Fruit fly (Drosophila melanogaster) whole organism, embryonic: ENCODE data around the gene CG33796.

Experiments used
- ATbp ChIP-seq: fragments of 200-800 bp; sonication (Bioruptor generic); optimal IDR thresholded peaks from 2 replicates; lab custom pipeline; 2017; ENCODE audit warnings: missing biosample characterization, mild to moderate bottlenecking, missing genetic modification characterization, missing genetic modification reagents
- Antp ChIP-seq: fragments of 200-800 bp; sonication (Bioruptor generic); optimal IDR thresholded peaks from 3 replicates; lab custom pipeline; 2016; ENCODE audit warnings: missing biosample characterization, missing genetic modification characterization
- B-H2 ChIP-seq: fragments of 200-800 bp; sonication (Bioruptor generic); optimal IDR thresholded peaks from 2 replicates; lab custom pipeline; 2018; ENCODE audit warnings: missing biosample characterization, mild to moderate bottlenecking, missing genetic modification characterization
- CG10543 ChIP-seq: fragments of 200-800 bp; sonication (Bioruptor generic); optimal IDR thresholded peaks from 3 replicates; lab custom pipeline; 2017; ENCODE audit warnings: missing biosample characterization, mild to moderate bottlenecking, missing genetic modification characterization, moderate library complexity
- CG12391 ChIP-seq: fragments of 200-800 bp; sonication (Bioruptor generic); optimal IDR thresholded peaks from 3 replicates; lab custom pipeline; 2018; ENCODE audit warnings: missing biosample characterization, mild to moderate bottlenecking, missing genetic modification characterization, moderate library complexity
- CG1529 ChIP-seq: fragments of 200-800 bp; sonication (Bioruptor generic); optimal IDR thresholded peaks from 3 replicates; lab custom pipeline; 2018; ENCODE audit warnings: missing biosample characterization, missing genetic modification characterization
- CG17385 ChIP-seq: fragments of 200-800 bp; sonication (Bioruptor generic); optimal IDR thresholded peaks from 3 replicates; lab custom pipeline; 2018; ENCODE audit warnings: missing biosample characterization, mild to moderate bottlenecking, missing genetic modification characterization
- CG18619 ChIP-seq: fragments of 200-800 bp; sonication (Bioruptor generic); optimal IDR thresholded peaks from 3 replicates; lab custom pipeline; 2017; ENCODE audit warnings: missing biosample characterization, mild to moderate bottlenecking, missing genetic modification characterization
- CG6175 ChIP-seq: fragments of 200-800 bp; sonication (Bioruptor generic); IDR thresholded peaks from 3 replicates; pipeline ENCODE4 v1.3.6; 2022; ENCODE audit warnings: missing biosample characterization, missing genetic modification characterization
- CG7745 ChIP-seq: fragments of 200-800 bp; sonication (Bioruptor generic); optimal IDR thresholded peaks from 2 replicates; lab custom pipeline; 2018; ENCODE audit warnings: missing biosample characterization, mild to moderate bottlenecking, missing genetic modification characterization, moderate library complexity
- CG7839 ChIP-seq: fragments of 200-800 bp; sonication (Bioruptor generic); optimal IDR thresholded peaks from 3 replicates; lab custom pipeline; 2018; ENCODE audit warnings: missing biosample characterization, mild to moderate bottlenecking, missing genetic modification characterization, moderate library complexity
- CG7928 ChIP-seq: fragments of 200-800 bp; sonication (Bioruptor generic); optimal IDR thresholded peaks from 2 replicates; lab custom pipeline; 2017; ENCODE audit warnings: missing biosample characterization, mild to moderate bottlenecking, missing genetic modification characterization
- CG8089 ChIP-seq: fragments of 200-800 bp; sonication (Bioruptor generic); optimal IDR thresholded peaks from 3 replicates; lab custom pipeline; 2016; ENCODE audit warnings: missing biosample characterization, missing genetic modification characterization
- CG8924 ChIP-seq: fragments of 200-800 bp; optimal IDR thresholded peaks from 3 replicates; lab custom pipeline; 2019; ENCODE audit warnings: missing biosample characterization, mild to moderate bottlenecking, missing genetic modification characterization, moderate library complexity
- CG9817 ChIP-seq: fragments of 200-800 bp; sonication (Bioruptor generic); optimal IDR thresholded peaks from 2 replicates; lab custom pipeline; 2018; ENCODE audit warnings: missing biosample characterization, mild to moderate bottlenecking, missing genetic modification characterization, moderate library complexity
- Deaf1 ChIP-seq: fragments of 200-800 bp; optimal IDR thresholded peaks from 3 replicates; lab custom pipeline; 2019; ENCODE audit warnings: missing biosample characterization, mild to moderate bottlenecking, missing genetic modification characterization, moderate library complexity
- Dll ChIP-seq: fragments of 200-800 bp; sonication (Bioruptor generic); IDR thresholded peaks from 4 replicates; pipeline ENCODE4 v1.3.6; 2022; ENCODE audit warnings: missing biosample characterization, missing genetic modification characterization; ENCODE audit not compliant: partially characterized antibody
- Doc2 ChIP-seq: fragments of 200-800 bp; sonication (Bioruptor generic); IDR thresholded peaks from 2 replicates; pipeline ENCODE4 v1.3.6; 2022; ENCODE audit warnings: missing biosample characterization, missing genetic modification characterization
- Ets65A ChIP-seq: fragments of 200-800 bp; sonication (Bioruptor generic); peaks from one replicate; lab custom pipeline; 2016; ENCODE audit warnings: missing biosample characterization, missing genetic modification characterization
- Hand ChIP-seq: fragments of 200-800 bp; sonication (Bioruptor generic); optimal IDR thresholded peaks from 2 replicates; lab custom pipeline; 2017; ENCODE audit warnings: mild to moderate bottlenecking, missing biosample characterization, missing genetic modification reagents, missing genetic modification characterization
- Hr39 ChIP-seq: fragments of >200 bp; optimal IDR thresholded peaks from 2 replicates; lab custom pipeline; 2017
- Hsf ChIP-seq: fragments of 200-800 bp; sonication (Bioruptor generic); optimal IDR thresholded peaks from 3 replicates; lab custom pipeline; 2016; ENCODE audit warnings: missing biosample characterization, missing genetic modification characterization
- Mad ChIP-seq: fragments of 200-800 bp; sonication (Bioruptor generic); optimal IDR thresholded peaks from 2 replicates; lab custom pipeline; 2016; ENCODE audit warnings: missing biosample characterization, missing genetic modification characterization
- Med ChIP-seq: fragments of 200-800 bp; sonication (Bioruptor generic); peaks from one replicate; lab custom pipeline; 2016; ENCODE audit warnings: missing biosample characterization, missing genetic modification characterization, mild to moderate bottlenecking, inconsistent platforms, moderate library complexity
- Mes4 ChIP-seq: fragments of 200-800 bp; sonication (Bioruptor generic); optimal IDR thresholded peaks from 2 replicates; lab custom pipeline; 2016; ENCODE audit warnings: missing biosample characterization, missing genetic modification characterization
- Mrtf ChIP-seq: fragments of 200-800 bp; sonication (Bioruptor generic); IDR thresholded peaks from 3 replicates; pipeline ENCODE4 v1.3.6; 2022; ENCODE audit warnings: missing biosample characterization, missing genetic modification characterization
- az2 ChIP-seq: fragments of 200-800 bp; sonication (Bioruptor generic); optimal IDR thresholded peaks from 3 replicates; lab custom pipeline; 2016; ENCODE audit warnings: missing biosample characterization, missing genetic modification characterization
- bcd ChIP-seq: fragments of 200-800 bp; sonication (Bioruptor generic); optimal IDR thresholded peaks from 2 replicates; lab custom pipeline; 2017; ENCODE audit warnings: missing biosample characterization, mild to moderate bottlenecking, missing genetic modification characterization
- cato ChIP-seq: fragments of 200-800 bp; sonication (Bioruptor generic); optimal IDR thresholded peaks from 2 replicates; lab custom pipeline; 2016; ENCODE audit warnings: missing biosample characterization, missing genetic modification characterization, borderline replicate concordance
- en ChIP-seq: fragments of 200-800 bp; sonication (Bioruptor generic); optimal IDR thresholded peaks from 2 replicates; lab custom pipeline; 2016; ENCODE audit warnings: missing biosample characterization, missing genetic modification characterization
- eve ChIP-seq, 2 experiments: fragments of >200 bp; optimal IDR thresholded peaks; 2 replicates each; lab custom pipeline; 2017; ENCODE audit warnings: missing biosample characterization in 2 of 2, missing genetic modification characterization in 2 of 2
- eyg ChIP-seq: fragments of 200-800 bp; sonication (Bioruptor generic); optimal IDR thresholded peaks from 3 replicates; lab custom pipeline; 2016; ENCODE audit warnings: missing biosample characterization, missing genetic modification characterization
- gem ChIP-seq: fragments of 200-800 bp; sonication (Bioruptor generic); optimal IDR thresholded peaks from 2 replicates; lab custom pipeline; 2019; ENCODE audit warnings: missing biosample characterization, mild to moderate bottlenecking, missing genetic modification characterization, moderate library complexity
- her ChIP-seq: fragments of 200-800 bp; sonication (Bioruptor generic); optimal IDR thresholded peaks from 2 replicates; lab custom pipeline; 2016; ENCODE audit warnings: missing biosample characterization, missing genetic modification characterization
- hkb ChIP-seq, 2 experiments: fragments of 200-800 bp in 1 of 2; fragments of >200 bp in 1 of 2; sonication (Bioruptor generic) in 1 of 2; IDR thresholded peaks in 1 of 2; optimal IDR thresholded peaks in 1 of 2; 2 replicates each; pipeline versions ENCODE4 v1.3.6 to Lab custom; 2017 to 2022; ENCODE audit warnings: missing biosample characterization in 1 of 2, missing genetic modification characterization in 1 of 2
- kah ChIP-seq: fragments of 200-800 bp; sonication (Bioruptor generic); optimal IDR thresholded peaks from 2 replicates; lab custom pipeline; 2018; ENCODE audit warnings: missing biosample characterization, mild to moderate bottlenecking, missing genetic modification characterization
- knrl ChIP-seq: fragments of 200-800 bp; sonication (Bioruptor generic); IDR thresholded peaks from 3 replicates; pipeline ENCODE4 v1.3.6; 2022; ENCODE audit warnings: missing biosample characterization, missing genetic modification characterization; ENCODE audit not compliant: partially characterized antibody
- lab ChIP-seq: fragments of 200-800 bp; sonication (Bioruptor generic); optimal IDR thresholded peaks from 3 replicates; lab custom pipeline; 2017; ENCODE audit warnings: missing biosample characterization, missing genetic modification characterization, mild to moderate bottlenecking, moderate library complexity, missing genetic modification reagents
- lmd ChIP-seq: fragments of 200-800 bp; sonication (Bioruptor generic); IDR thresholded peaks from 2 replicates; pipeline ENCODE4 v1.3.6; 2022; ENCODE audit warnings: missing biosample characterization, missing genetic modification characterization
- pfk ChIP-seq: fragments of 200-800 bp; sonication (Bioruptor generic); optimal IDR thresholded peaks from 2 replicates; lab custom pipeline; 2018; ENCODE audit warnings: missing biosample characterization, mild to moderate bottlenecking, missing genetic modification characterization, moderate library complexity
- pho ChIP-seq: fragments of 200-800 bp; sonication (Bioruptor generic); optimal IDR thresholded peaks from 2 replicates; lab custom pipeline; 2016; ENCODE audit warnings: missing biosample characterization, missing genetic modification characterization
- prd ChIP-seq, 3 experiments: fragments of >200 bp in 2 of 3; fragments of 200-800 bp in 1 of 3; sonication (Bioruptor generic) in 1 of 3; optimal IDR thresholded peaks in 2 of 3; IDR thresholded peaks in 1 of 3; 2 replicates in 2 of 3; 3 replicates in 1 of 3; pipeline versions ENCODE4 v1.3.6 to Lab custom; 2017 to 2022; ENCODE audit warnings: missing biosample characterization in 1 of 3, missing genetic modification characterization in 1 of 3
- run ChIP-seq: fragments of 200-800 bp; sonication (Bioruptor generic); optimal IDR thresholded peaks from 3 replicates; lab custom pipeline; 2018; ENCODE audit warnings: missing biosample characterization, mild to moderate bottlenecking, missing genetic modification characterization
- sc ChIP-seq, 3 experiments: fragments of >200 bp in 2 of 3; fragments of 200-800 bp in 1 of 3; sonication (Bioruptor generic) in 1 of 3; optimal IDR thresholded peaks; 2 replicates in 2 of 3; 3 replicates in 1 of 3; lab custom pipeline; 2017; ENCODE audit warnings: mild to moderate bottlenecking in 1 of 3, missing biosample characterization in 1 of 3, missing genetic modification characterization in 1 of 3, missing genetic modification reagents in 1 of 3
- scrt ChIP-seq: fragments of 200-800 bp; sonication (Bioruptor generic); optimal IDR thresholded peaks from 2 replicates; lab custom pipeline; 2018; ENCODE audit warnings: missing biosample characterization, mild to moderate bottlenecking, missing genetic modification characterization, moderate library complexity
- slp2 ChIP-seq: fragments of 200-800 bp; sonication (Bioruptor generic); optimal IDR thresholded peaks from 2 replicates; lab custom pipeline; 2016; ENCODE audit warnings: missing biosample characterization, missing genetic modification characterization
- vfl ChIP-seq: fragments of 200-800 bp; sonication (Bioruptor generic); optimal IDR thresholded peaks from 2 replicates; lab custom pipeline; 2016; ENCODE audit warnings: missing biosample characterization, missing genetic modification characterization
- zfh2 ChIP-seq: fragments of 200-800 bp; sonication (Bioruptor generic); optimal IDR thresholded peaks from 2 replicates; lab custom pipeline; 2016; ENCODE audit warnings: missing biosample characterization, missing genetic modification characterization

The CG33796 gene

dm6 chr3L:16160420-16161069, 9.4 kb downstream of the CG33796 start (continued):
- TF ChIP-seq eve (GFP tag; optimal IDR thresholded peaks at IDR 0.05; lab: Kevin White, UChicago) (peak in 1 of 2 experiments; percentile 73), CG12391 (tag; lab: Kevin White, UChicago) (peak; percentile 63), Dll (GFP tag; lab: Robert Waterston, UW) (no peak), CG7839 (tag; lab: Kevin White, UChicago) (peak; percentile 79), Med (GFP tag; lab: Kevin White, UChicago) (peak; percentile 82), scrt (GFP tag; lab: Kevin White, UChicago) (peak; percentile 19), Mad (GFP tag; lab: Kevin White, UChicago) (peak; percentile 5), CG9817 (tag; lab: Kevin White, UChicago) (peak; percentile 72), run (tag; lab: Kevin White, UChicago) (peak; percentile 4), Ets65A (GFP tag; lab: Kevin White, UChicago) (peak; percentile 96), lab (GFP tag; lab: Kevin White, UChicago) (peak; percentile 77), Hsf (GFP tag; lab: Kevin White, UChicago) (peak; percentile 59), sc (optimal IDR thresholded peaks at IDR 0.05; lab: Kevin White, UChicago) (no peak), sc (GFP tag; optimal IDR thresholded peaks at IDR 0.05; lab: Kevin White, UChicago) (peak; percentile 39), Antp (peak; percentile 50), CG8924 (peak; percentile 73), Mrtf (GFP tag; lab: Robert Waterston, UW) (0 out of 3 replicates have a peak, but pooled peaks have one; percentile 23), eyg (GFP tag; lab: Kevin White, UChicago) (peak; percentile 61), ATbp (peak; percentile 34), Hr39 (no peak), az2 (GFP tag; lab: Kevin White, UChicago) (peak; percentile 52), kah (GFP tag; lab: Kevin White, UChicago) (peak; percentile 4), slp2 (GFP tag; lab: Kevin White, UChicago) (peak; percentile 45), hkb (optimal IDR thresholded peaks at IDR 0.05; lab: Kevin White, UChicago) (no peak), hkb (GFP tag; IDR thresholded peaks at IDR 0.05; lab: Robert Waterston, UW) (peak; percentile 38; the same call in 1 of the 2 replicates), gem (tag; lab: Kevin White, UChicago) (peak; percentile 81), Hand (GFP tag; lab: Kevin White, UChicago) (peak; percentile 79), Mes4 (GFP tag; lab: Kevin White, UChicago) (peak; percentile 39), CG18619 (GFP tag; lab: Kevin White, UChicago) (peak; percentile 64), her (GFP tag; lab: Kevin White, UChicago) (peak; percentile 42), prd (optimal IDR thresholded peaks at IDR 0.05; lab: Kevin White, UChicago) (no peak), prd (GFP tag; IDR thresholded peaks at IDR 0.05; lab: Robert Waterston, UW) (peak; percentile 53; the same call in 2 of the 3 replicates), CG10543 (GFP tag; lab: Kevin White, UChicago) (peak; percentile 53), CG1529 (GFP tag; lab: Kevin White, UChicago) (peak; percentile 12), CG7928 (GFP tag; lab: Kevin White, UChicago) (peak; percentile 15), CG17385 (GFP tag; lab: Kevin White, UChicago) (peak; percentile 65), vfl (GFP tag; lab: Kevin White, UChicago) (no peak), CG8089 (peak; percentile 17), pho (peak; percentile 72), CG7745 (tag; lab: Kevin White, UChicago) (no peak), pfk (GFP tag; lab: Kevin White, UChicago) (no peak), Deaf1 (peak; percentile 53), lmd (GFP tag; lab: Robert Waterston, UW) (peak; percentile 73), bcd (GFP tag; lab: Kevin White, UChicago) (peak; percentile 60), knrl (no peak), CG6175 (no peak), zfh2 (GFP tag; lab: Kevin White, UChicago) (peak; percentile 58), B-H2 (GFP tag; lab: Kevin White, UChicago) (peak; percentile 52), en (GFP tag; lab: Kevin White, UChicago) (no peak), cato (GFP tag; lab: Kevin White, UChicago) (peak; percentile 4), Doc2 (GFP tag; lab: Robert Waterston, UW) (no peak)
